3 fruit fly cellular contexts compared by ENCODE assay signal in the genomic region with DNA sequence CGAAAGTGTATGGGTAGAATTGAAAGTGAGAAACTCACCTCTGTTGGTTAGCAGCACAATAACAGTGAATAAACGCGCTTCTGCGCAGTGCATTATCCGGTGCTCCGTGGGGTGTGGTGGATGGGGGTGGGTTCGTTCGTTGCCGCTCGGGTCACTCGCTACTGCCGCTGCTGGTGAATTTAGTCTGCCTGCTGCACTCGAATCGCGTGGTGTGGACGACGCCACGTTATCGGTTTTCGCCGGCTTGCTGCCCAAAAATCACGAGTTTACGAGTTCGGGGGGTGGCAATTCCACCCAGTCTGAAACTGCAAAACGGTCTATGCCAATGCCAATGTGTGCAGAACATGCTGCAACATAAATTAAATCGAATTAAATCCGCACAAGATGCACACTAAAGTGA.
TF ChIP-seq lines count a peak whose summit lies in the region.

A gene (plus strand): TSS at position 182 of the 400 bp plus-strand sequence.

- no peak for TF ChIP-seq CTCF in whole organism, embryonic (GFP tag; optimal IDR thresholded peaks at IDR 0.05; lab: Kevin White, UChicago)

TF ChIP-seq in whole organism, adult, 20 proteins besides CTCF, POLR2A, EP300 and RAD21:
- TF ChIP-seq pad (GFP tag; optimal IDR thresholded peaks at IDR 0.05; lab: Kevin White, UChicago) (peak; percentile 15), ovo (GFP tag; optimal IDR thresholded peaks at IDR 0.05; lab: Kevin White, UChicago) (no peak), CG33017 (tag; optimal IDR thresholded peaks at IDR 0.05; lab: Kevin White, UChicago) (no peak)

TF ChIP-seq in whole organism, embryonic, 481 proteins besides CTCF, POLR2A, EP300 and RAD21:
- TF ChIP-seq CG32532 (GFP tag; IDR thresholded peaks at IDR 0.05; lab: Robert Waterston, UW), result no peak
- TF ChIP-seq Deaf1 (tag; optimal IDR thresholded peaks at IDR 0.05; lab: Kevin White, UChicago), result peak; percentile 93
- TF ChIP-seq Jarid2 (GFP tag; optimal IDR thresholded peaks at IDR 0.05; lab: Kevin White, UChicago), result peak; percentile 65
- peak; percentile 8; the same call in 1 of the 3 replicates for TF ChIP-seq CG34422 (GFP tag; IDR thresholded peaks at IDR 0.05; lab: Robert Waterston, UW)
- no peak for TF ChIP-seq twi (tag; optimal IDR thresholded peaks at IDR 0.05; lab: Kevin White, UChicago)
- no peak for TF ChIP-seq wek (GFP tag; optimal IDR thresholded peaks at IDR 0.05; lab: Kevin White, UChicago)
- 0 out of 4 replicates have a peak, but pooled peaks have one; percentile 19 for TF ChIP-seq chinmo (GFP tag; IDR thresholded peaks at IDR 0.05; lab: Robert Waterston, UW; ENCODE audit: partially characterized antibody)
- no peak for TF ChIP-seq CG12391 (tag; optimal IDR thresholded peaks at IDR 0.05; lab: Kevin White, UChicago)
- TF ChIP-seq row (GFP tag; IDR thresholded peaks at IDR 0.05; lab: Robert Waterston, UW), result no peak
- TF ChIP-seq CG9727 (GFP tag; optimal IDR thresholded peaks at IDR 0.05; lab: Kevin White, UChicago), result no peak
- no peak for TF ChIP-seq bowl (GFP tag; IDR thresholded peaks at IDR 0.05; lab: Robert Waterston, UW)
- peak; percentile 38; the same call in 1 of the 2 replicates for TF ChIP-seq amos (GFP tag; IDR thresholded peaks at IDR 0.05; lab: Robert Waterston, UW; ENCODE audit: partially characterized antibody)
- 0 out of 2 replicates have a peak, but pooled peaks have one; percentile 13 for TF ChIP-seq slbo (GFP tag; IDR thresholded peaks at IDR 0.05; lab: Robert Waterston, UW)
- TF ChIP-seq repo (GFP tag; optimal IDR thresholded peaks at IDR 0.05; lab: Kevin White, UChicago), result no peak
- 0 out of 2 replicates have a peak, but pooled peaks have one; percentile 19 for TF ChIP-seq vvl (GFP tag; IDR thresholded peaks at IDR 0.05; lab: Robert Waterston, UW)
- TF ChIP-seq Doc3 (GFP tag; IDR thresholded peaks at IDR 0.05; lab: Robert Waterston, UW; ENCODE audit: partially characterized antibody), result no peak
- TF ChIP-seq kay (GFP tag; optimal IDR thresholded peaks at IDR 0.05; lab: Kevin White, UChicago), result no peak
- peak; percentile 89 for TF ChIP-seq ewg (GFP tag; optimal IDR thresholded peaks at IDR 0.05; lab: Kevin White, UChicago)
- no peak for TF ChIP-seq nerfin-1 (tag; optimal IDR thresholded peaks at IDR 0.05; lab: Kevin White, UChicago)
- peak; percentile 44 for TF ChIP-seq Med (GFP tag; lab: Kevin White, UChicago)
- no peak for TF ChIP-seq Abd-B (GFP tag; optimal IDR thresholded peaks at IDR 0.05; lab: Kevin White, UChicago)
- peak; percentile 21; the same call in 1 of the 2 replicates for TF ChIP-seq Bgb (GFP tag; IDR thresholded peaks at IDR 0.05; lab: Robert Waterston, UW; ENCODE audit: partially characterized antibody)
- no peak for TF ChIP-seq ERR (GFP tag; optimal IDR thresholded peaks at IDR 0.05; lab: Kevin White, UChicago)
- TF ChIP-seq CG12155 (GFP tag; optimal IDR thresholded peaks at IDR 0.05; lab: Kevin White, UChicago), result peak; percentile 74
- TF ChIP-seq zfh1 (GFP tag; IDR thresholded peaks at IDR 0.05; lab: Robert Waterston, UW), result 0 out of 3 replicates have a peak, but pooled peaks have one; percentile 10
- TF ChIP-seq Bdp1 (GFP tag; optimal IDR thresholded peaks at IDR 0.05; lab: Kevin White, UChicago), result no peak
- TF ChIP-seq CG1024 (GFP tag; IDR thresholded peaks at IDR 0.05; lab: Robert Waterston, UW), result no peak
- TF ChIP-seq CG42726 (GFP tag; IDR thresholded peaks at IDR 0.05; lab: Robert Waterston, UW; ENCODE audit: partially characterized antibody), result peak; percentile 33; the same call in 1 of the 2 replicates
- peak; percentile 22; the same call in 1 of the 3 replicates for TF ChIP-seq zen2 (GFP tag; IDR thresholded peaks at IDR 0.05; lab: Robert Waterston, UW; ENCODE audit: partially characterized antibody)
- TF ChIP-seq dysf (GFP tag; IDR thresholded peaks at IDR 0.05; lab: Robert Waterston, UW), result no peak

TF ChIP-seq in whole organism, prepupa, 60 proteins besides CTCF, POLR2A, EP300 and RAD21:
- TF ChIP-seq Lpt (GFP tag; optimal IDR thresholded peaks at IDR 0.05; lab: Kevin White, UChicago) (no peak), CG6163 (GFP tag; IDR thresholded peaks at IDR 0.05; lab: Robert Waterston, UW) (0 out of 3 replicates have a peak, but pooled peaks have one; percentile 37), esn (GFP tag; optimal IDR thresholded peaks at IDR 0.05; lab: Kevin White, UChicago) (no peak), achi (GFP tag; optimal IDR thresholded peaks at IDR 0.05; lab: Kevin White, UChicago) (no peak), net (GFP tag; optimal IDR thresholded peaks at IDR 0.05; lab: Kevin White, UChicago) (no peak)
